Worm (Caenorhabditis elegans): Measurements from ENCODE around the gene F35B3.7.

DNA sequence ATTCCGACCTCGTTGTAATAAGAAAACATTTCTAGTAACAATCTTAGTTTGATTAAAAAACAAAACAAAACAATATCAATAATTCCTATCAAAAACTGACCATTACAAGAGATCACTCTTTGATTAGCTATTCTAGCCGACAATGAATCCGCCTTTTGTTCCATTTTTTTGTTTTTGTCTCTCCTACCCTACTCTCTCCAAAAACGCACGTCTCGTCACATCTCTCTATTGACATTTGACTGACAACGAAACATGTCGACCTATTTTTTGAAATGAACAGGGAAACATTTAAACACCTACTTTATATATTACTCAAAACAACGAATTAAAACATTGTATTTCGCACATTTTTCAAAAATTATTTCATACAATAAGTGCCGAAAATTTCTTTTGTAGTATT lies 8.1 kb downstream of the F35B3.7 start:
- TF ChIP-seq snpc-4 (tag; optimal IDR thresholded peaks at IDR 0.05) (no peak), ztf-11 (tag; optimal IDR thresholded peaks at IDR 0.05) (no peak), ceh-83 (GFP tag; optimal IDR thresholded peaks at IDR 0.05) (no peak), ceh-39 (tag; optimal IDR thresholded peaks at IDR 0.05) (no peak), elt-3 (tag; optimal IDR thresholded peaks at IDR 0.05) (no peak), hlh-1 (tag; optimal IDR thresholded peaks at IDR 0.05) (no peak), nhr-237 (tag; optimal IDR thresholded peaks at IDR 0.05) (no peak)
